Fruit fly (Drosophila melanogaster) whole organism, prepupa: Measurements from ENCODE around the gene CG18810.

Source experiments
- CG10669 ChIP-seq: fragments of 200-800 bp; sonication (Bioruptor generic); optimal IDR thresholded peaks from 3 replicates; lab custom pipeline; 2018; ENCODE audit warnings: missing biosample characterization, mild to moderate bottlenecking, missing genetic modification characterization, moderate library complexity
- CG11762 ChIP-seq: fragments of 200-800 bp; sonication (Bioruptor generic); optimal IDR thresholded peaks from 3 replicates; lab custom pipeline; 2016; ENCODE audit warnings: missing biosample characterization, missing genetic modification characterization; ENCODE audit not compliant: insufficient read depth
- CG15336 ChIP-seq: fragments of 200-800 bp; sonication (Bioruptor generic); IDR thresholded peaks from 2 replicates; pipeline ENCODE4 v1.3.6; 2022; ENCODE audit warnings: missing biosample characterization, missing genetic modification characterization
- CG16779 ChIP-seq: fragments of 200-800 bp; sonication (Bioruptor generic); optimal IDR thresholded peaks from 3 replicates; lab custom pipeline; 2017; ENCODE audit warnings: missing biosample characterization, mild to moderate bottlenecking, missing genetic modification characterization
- CG3032 ChIP-seq: fragments of 200-800 bp; optimal IDR thresholded peaks from 2 replicates; lab custom pipeline; 2019; ENCODE audit warnings: missing biosample characterization, mild to moderate bottlenecking, missing genetic modification characterization, moderate library complexity
- CG32006 ChIP-seq: fragments of 200-800 bp; sonication (Bioruptor generic); optimal IDR thresholded peaks from 3 replicates; lab custom pipeline; 2017; ENCODE audit warnings: missing biosample characterization, mild to moderate bottlenecking, missing genetic modification characterization
- CG34406 ChIP-seq: fragments of 200-800 bp; sonication (Bioruptor generic); optimal IDR thresholded peaks from 3 replicates; lab custom pipeline; 2016; ENCODE audit warnings: missing biosample characterization, missing genetic modification characterization
- CG3919 ChIP-seq: fragments of 200-800 bp; sonication (Bioruptor generic); optimal IDR thresholded peaks from 3 replicates; lab custom pipeline; 2016; ENCODE audit warnings: missing biosample characterization, missing genetic modification characterization
- CG6163 ChIP-seq: fragments of 200-800 bp; sonication (Bioruptor generic); IDR thresholded peaks from 3 replicates; pipeline ENCODE4 v1.3.6; 2022; ENCODE audit warnings: missing biosample characterization, missing genetic modification characterization
- CG6792 ChIP-seq: fragments of 200-800 bp; sonication (Bioruptor generic); optimal IDR thresholded peaks from 3 replicates; lab custom pipeline; 2016; ENCODE audit warnings: missing biosample characterization, missing genetic modification characterization
- CG6808 ChIP-seq: fragments of 200-800 bp; sonication (Bioruptor generic); optimal IDR thresholded peaks from 3 replicates; lab custom pipeline; 2017; ENCODE audit warnings: missing biosample characterization, missing genetic modification characterization, mild to moderate bottlenecking, moderate library complexity, missing genetic modification reagents
- CG6854 ChIP-seq: fragments of 200-800 bp; sonication (Bioruptor generic); optimal IDR thresholded peaks from 2 replicates; lab custom pipeline; 2017; ENCODE audit warnings: missing biosample characterization, mild to moderate bottlenecking, missing genetic modification characterization
- CG7368 ChIP-seq: fragments of 200-800 bp; sonication (Bioruptor generic); optimal IDR thresholded peaks from 3 replicates; lab custom pipeline; 2016; ENCODE audit warnings: missing biosample characterization, missing genetic modification characterization
- CG8119 ChIP-seq: fragments of 200-800 bp; sonication (Bioruptor generic); IDR thresholded peaks from 3 replicates; pipeline ENCODE4 v1.3.6; 2022; ENCODE audit warnings: missing biosample characterization, missing genetic modification characterization
- CG8632 ChIP-seq: fragments of 200-800 bp; sonication (Bioruptor generic); optimal IDR thresholded peaks from 3 replicates; lab custom pipeline; 2016; ENCODE audit warnings: missing biosample characterization, missing genetic modification characterization
- CG9139 ChIP-seq: fragments of 200-800 bp; sonication (Bioruptor generic); optimal IDR thresholded peaks from 3 replicates; lab custom pipeline; 2017; ENCODE audit warnings: missing biosample characterization, mild to moderate bottlenecking, missing genetic modification characterization
- Eip75B ChIP-seq: fragments of 200-800 bp; sonication (Bioruptor generic); optimal IDR thresholded peaks from 3 replicates; lab custom pipeline; 2016; ENCODE audit warnings: missing biosample characterization, missing genetic modification characterization
- Eip78C ChIP-seq: fragments of 200-800 bp; sonication (Bioruptor generic); peaks from one replicate; lab custom pipeline; 2016; ENCODE audit warnings: missing biosample characterization, missing genetic modification characterization
- Eip93F ChIP-seq: fragments of 200-800 bp; sonication (Bioruptor generic); optimal IDR thresholded peaks from 2 replicates; lab custom pipeline; 2016; ENCODE audit warnings: missing biosample characterization, mild to moderate bottlenecking, missing genetic modification characterization
- Ets21C ChIP-seq: fragments of 200-800 bp; sonication (Bioruptor generic); optimal IDR thresholded peaks from 3 replicates; lab custom pipeline; 2016; ENCODE audit warnings: missing biosample characterization, missing genetic modification characterization
- Ets96B ChIP-seq: fragments of 200-800 bp; optimal IDR thresholded peaks from 2 replicates; lab custom pipeline; 2019; ENCODE audit warnings: missing biosample characterization, mild to moderate bottlenecking, missing genetic modification characterization, moderate library complexity
- Gug ChIP-seq: fragments of 200-800 bp; sonication (Bioruptor generic); IDR thresholded peaks from 2 replicates; pipeline ENCODE4 v1.3.6; 2022; ENCODE audit warnings: missing biosample characterization, missing genetic modification characterization
- Hr39 ChIP-seq: fragments of 200-800 bp; sonication (Bioruptor generic); optimal IDR thresholded peaks from 2 replicates; lab custom pipeline; 2016; ENCODE audit warnings: missing biosample characterization, missing genetic modification characterization
- Hr4 ChIP-seq: fragments of 200-800 bp; sonication (Bioruptor generic); optimal IDR thresholded peaks from 3 replicates; lab custom pipeline; 2016; ENCODE audit warnings: missing biosample characterization, missing genetic modification characterization
- Lpt ChIP-seq: fragments of 200-800 bp; sonication (Bioruptor generic); optimal IDR thresholded peaks from 3 replicates; lab custom pipeline; 2016; ENCODE audit warnings: missing biosample characterization, missing genetic modification characterization
- OdsH ChIP-seq: fragments of 200-800 bp; sonication (Bioruptor generic); optimal IDR thresholded peaks from 3 replicates; lab custom pipeline; 2016; ENCODE audit warnings: missing biosample characterization, missing genetic modification characterization
- Sox102F ChIP-seq: fragments of 200-800 bp; sonication (Bioruptor generic); optimal IDR thresholded peaks from 2 replicates; lab custom pipeline; 2016; ENCODE audit warnings: missing biosample characterization, mild to moderate bottlenecking, missing genetic modification characterization
- Sox14 ChIP-seq: fragments of 200-800 bp; sonication (Bioruptor generic); optimal IDR thresholded peaks from 3 replicates; lab custom pipeline; 2016; ENCODE audit warnings: missing biosample characterization, missing genetic modification characterization
- Sox15 ChIP-seq: fragments of 200-800 bp; sonication (Bioruptor generic); optimal IDR thresholded peaks from 3 replicates; lab custom pipeline; 2016; ENCODE audit warnings: missing biosample characterization, missing genetic modification characterization
- achi ChIP-seq: fragments of 200-800 bp; sonication (Bioruptor generic); optimal IDR thresholded peaks from 3 replicates; lab custom pipeline; 2016; ENCODE audit warnings: missing biosample characterization, missing genetic modification characterization
- acj6 ChIP-seq: fragments of 200-800 bp; sonication (Bioruptor generic); optimal IDR thresholded peaks from 3 replicates; lab custom pipeline; 2016; ENCODE audit warnings: missing biosample characterization, missing genetic modification characterization
- cyc ChIP-seq: fragments of 200-800 bp; sonication (Bioruptor generic); optimal IDR thresholded peaks from 3 replicates; lab custom pipeline; 2016; ENCODE audit warnings: missing biosample characterization, missing genetic modification characterization
- dsx ChIP-seq: fragments of 200-800 bp; optimal IDR thresholded peaks from 3 replicates; lab custom pipeline; 2019; ENCODE audit warnings: missing biosample characterization, mild to moderate bottlenecking, missing genetic modification characterization, moderate library complexity; ENCODE audit not compliant: poor library complexity, severe bottlenecking
- eg ChIP-seq: fragments of 200-800 bp; sonication (Bioruptor generic); IDR thresholded peaks from 3 replicates; pipeline ENCODE4 v1.3.6; 2022; ENCODE audit warnings: missing biosample characterization, missing genetic modification characterization
- esn ChIP-seq: fragments of 200-800 bp; sonication (Bioruptor generic); optimal IDR thresholded peaks from 2 replicates; lab custom pipeline; 2016; ENCODE audit warnings: missing biosample characterization, mild to moderate bottlenecking, missing genetic modification characterization, moderate library complexity
- fd59A ChIP-seq: fragments of 200-800 bp; sonication (Bioruptor generic); optimal IDR thresholded peaks from 2 replicates; lab custom pipeline; 2017; ENCODE audit warnings: missing biosample characterization, mild to moderate bottlenecking, missing genetic modification characterization, missing genetic modification reagents
- lz ChIP-seq: fragments of 200-800 bp; sonication (Bioruptor generic); optimal IDR thresholded peaks from 3 replicates; lab custom pipeline; 2016; ENCODE audit warnings: missing biosample characterization, missing genetic modification characterization
- net ChIP-seq: fragments of 200-800 bp; sonication (Bioruptor generic); optimal IDR thresholded peaks from 3 replicates; lab custom pipeline; 2016; ENCODE audit warnings: missing biosample characterization, missing genetic modification characterization
- pdm3 ChIP-seq: fragments of 200-800 bp; sonication (Bioruptor generic); optimal IDR thresholded peaks from 3 replicates; lab custom pipeline; 2016; ENCODE audit warnings: missing biosample characterization, missing genetic modification characterization
- salr ChIP-seq, 2 experiments: fragments of 200-800 bp; sonication (Bioruptor generic); optimal IDR thresholded peaks; 3 replicates each; lab custom pipeline; 2016 to 2018; ENCODE audit warnings: missing biosample characterization in 2 of 2, missing genetic modification characterization in 2 of 2, mild to moderate bottlenecking in 1 of 2
- ss ChIP-seq, 2 experiments: fragments of 200-800 bp; sonication (Bioruptor generic); optimal IDR thresholded peaks; 2 replicates in 1 of 2; 3 replicates in 1 of 2; lab custom pipeline; 2017 to 2018; ENCODE audit warnings: mild to moderate bottlenecking in 2 of 2, missing biosample characterization in 2 of 2, missing genetic modification characterization in 2 of 2, moderate library complexity in 1 of 2
- svp ChIP-seq: fragments of 200-800 bp; sonication (Bioruptor generic); peaks from one replicate; lab custom pipeline; 2016; ENCODE audit warnings: missing biosample characterization, missing genetic modification characterization
- topi ChIP-seq: fragments of 200-800 bp; sonication (Bioruptor generic); optimal IDR thresholded peaks from 3 replicates; lab custom pipeline; 2016; ENCODE audit warnings: missing biosample characterization, missing genetic modification characterization
- vri ChIP-seq: fragments of 200-800 bp; sonication (Bioruptor generic); optimal IDR thresholded peaks from 3 replicates; lab custom pipeline; 2016; ENCODE audit warnings: missing biosample characterization, mild to moderate bottlenecking, missing genetic modification characterization

Gene CG18810

dm6 chr2L:20673737-20674461 is 25.2 kb downstream of the CG18810 start:
- TF ChIP-seq CG7368 (no peak), CG6792 (GFP tag; lab: Kevin White, UChicago) (no peak), CG8119 (GFP tag; lab: Robert Waterston, UW) (no peak), net (GFP tag; lab: Kevin White, UChicago) (no peak), svp (GFP tag; lab: Kevin White, UChicago) (peak; percentile 37), CG15336 (GFP tag; lab: Robert Waterston, UW) (no peak), CG32006 (peak; percentile 16), CG16779 (tag; lab: Kevin White, UChicago) (peak; percentile 70), achi (GFP tag; lab: Kevin White, UChicago) (no peak), dsx (GFP tag; lab: Kevin White, UChicago) (no peak), eg (0 out of 3 replicates have a peak, but pooled peaks have one; percentile 22), Eip93F (GFP tag; lab: Kevin White, UChicago) (no peak), fd59A (GFP tag; lab: Kevin White, UChicago) (no peak), Eip78C (peak; percentile 18), CG10669 (no peak)

- no peak for TF ChIP-seq salr (GFP tag; optimal IDR thresholded peaks at IDR 0.05; lab: Kevin White, UChicago)
- TF ChIP-seq svp (GFP tag; lab: Kevin White, UChicago) = peak; percentile 47
- no peak for TF ChIP-seq Sox102F (GFP tag; lab: Kevin White, UChicago)
- no peak for TF ChIP-seq Hr4
- TF ChIP-seq CG8119 (GFP tag; lab: Robert Waterston, UW) = no peak
- TF ChIP-seq Eip75B (GFP tag; lab: Kevin White, UChicago) = no peak
- no peak for TF ChIP-seq acj6 (GFP tag; lab: Kevin White, UChicago)
- TF ChIP-seq ss (GFP tag; optimal IDR thresholded peaks at IDR 0.05; lab: Kevin White, UChicago) = no peak
- TF ChIP-seq Lpt (GFP tag; lab: Kevin White, UChicago) = no peak
- TF ChIP-seq CG16779 (tag; lab: Kevin White, UChicago) = no peak
- no peak for TF ChIP-seq topi
- no peak for TF ChIP-seq esn (GFP tag; lab: Kevin White, UChicago)
- TF ChIP-seq CG11762 = no peak
- no peak for TF ChIP-seq CG9139
- TF ChIP-seq fd59A (GFP tag; lab: Kevin White, UChicago) = no peak
- no peak for TF ChIP-seq lz
- TF ChIP-seq Hr39 = no peak
- TF ChIP-seq eg = 0 out of 3 replicates have a peak, but pooled peaks have one; percentile 35
- TF ChIP-seq CG6792 (GFP tag; lab: Kevin White, UChicago) = no peak
- no peak for TF ChIP-seq CG15336 (GFP tag; lab: Robert Waterston, UW)
- no peak for TF ChIP-seq Sox14 (GFP tag; lab: Kevin White, UChicago)
- peak; percentile 8 for TF ChIP-seq Eip78C
- TF ChIP-seq CG7368 = no peak
- TF ChIP-seq Ets21C (GFP tag; lab: Kevin White, UChicago) = no peak
- TF ChIP-seq vri (GFP tag; lab: Kevin White, UChicago) = no peak
- no peak for TF ChIP-seq pdm3
These were observed 26.0 kb downstream of the CG18810 start for dm6 chr2L:20674718-20675117.

DNA sequence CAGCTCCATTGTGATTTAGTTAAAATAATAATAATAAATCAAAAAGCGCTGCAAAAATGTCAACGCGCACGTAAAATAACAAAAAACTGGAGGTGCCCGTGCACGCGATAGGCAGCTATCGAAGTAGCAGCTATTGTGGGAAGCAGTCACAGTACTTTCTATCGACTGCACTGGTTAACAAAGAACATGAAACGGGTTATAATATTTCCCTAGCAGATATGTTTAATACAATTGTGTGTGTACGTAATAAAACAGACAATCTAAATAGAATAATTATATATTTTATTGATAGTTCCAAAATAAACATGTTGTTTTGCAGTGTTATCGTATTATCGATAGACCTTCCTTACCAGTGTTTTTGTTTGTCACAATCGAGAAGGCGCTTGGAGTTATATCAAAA is 27.2 kb downstream of the CG18810 start, which contains the start of the genes CG31678 and IKKepsilon:
Gene CG31678, minus strand, starts transcription at position 67 of the 400 bp plus-strand sequence.
Gene IKKepsilon, plus strand, starts transcription at position 171 of the 400 bp plus-strand sequence.
- TF ChIP-seq CG6163 (GFP tag; lab: Robert Waterston, UW) (peak; percentile 43; the same call in 2 of the 3 replicates), Sox15 (no peak), topi (peak; percentile 47), CG3919 (GFP tag; lab: Kevin White, UChicago) (peak; percentile 46), Eip78C (peak; percentile 67), net (GFP tag; lab: Kevin White, UChicago) (no peak), CG6808 (no peak), pdm3 (peak; percentile 58), CG11762 (no peak), Eip93F (GFP tag; lab: Kevin White, UChicago) (no peak), svp (GFP tag; lab: Kevin White, UChicago) (peak; percentile 81), Ets96B (tag; lab: Kevin White, UChicago) (peak; percentile 42), CG15336 (GFP tag; lab: Robert Waterston, UW) (peak; percentile 55), CG32006 (peak; percentile 39), OdsH (peak; percentile 68), CG6854 (peak; percentile 6), cyc (GFP tag; lab: Kevin White, UChicago) (peak; percentile 25), CG34406 (GFP tag; lab: Kevin White, UChicago) (peak; percentile 11), achi (GFP tag; lab: Kevin White, UChicago) (peak; percentile 50), CG8632 (GFP tag; lab: Kevin White, UChicago) (peak; percentile 2), dsx (GFP tag; lab: Kevin White, UChicago) (no peak), ss (GFP tag; optimal IDR thresholded peaks at IDR 0.05; lab: Kevin White, UChicago) (no peak), Sox14 (GFP tag; lab: Kevin White, UChicago) (peak; percentile 81), Gug (GFP tag; lab: Robert Waterston, UW) (peak; percentile 14; the same call in 1 of the 2 replicates), eg (peak; percentile 59; the same call in 2 of the 3 replicates), lz (peak; percentile 47), CG3032 (tag; lab: Kevin White, UChicago) (peak; percentile 35), CG8119 (GFP tag; lab: Robert Waterston, UW) (peak; percentile 40; the same call in 1 of the 3 replicates)
